Fruit fly (Drosophila melanogaster) whole organism, embryonic: ENCODE results near the gene AMPdeam.

Experiments
- CG13775 ChIP-seq: fragments of 200-800 bp; sonication (Bioruptor generic); optimal IDR thresholded peaks from 3 replicates; lab custom pipeline; 2017; ENCODE audit warnings: missing biosample characterization, mild to moderate bottlenecking, missing genetic modification characterization
- CG17361 ChIP-seq: fragments of 200-800 bp; sonication (Bioruptor generic); IDR thresholded peaks from 3 replicates; pipeline ENCODE4 v1.3.6; 2022; ENCODE audit warnings: missing biosample characterization, missing genetic modification characterization
- CG4854 ChIP-seq: fragments of 200-800 bp; sonication (Bioruptor generic); optimal IDR thresholded peaks from 2 replicates; lab custom pipeline; 2016; ENCODE audit warnings: missing biosample characterization, missing genetic modification characterization, inconsistent platforms
- Ets65A ChIP-seq: fragments of 200-800 bp; sonication (Bioruptor generic); peaks from one replicate; lab custom pipeline; 2016; ENCODE audit warnings: missing biosample characterization, missing genetic modification characterization
- H2.0 ChIP-seq: fragments of 200-800 bp; sonication (Bioruptor generic); IDR thresholded peaks from 2 replicates; pipeline ENCODE4 v1.3.6; 2022; ENCODE audit warnings: missing biosample characterization, missing genetic modification characterization
- Meics ChIP-seq: fragments of 200-800 bp; sonication (Bioruptor generic); optimal IDR thresholded peaks from 2 replicates; lab custom pipeline; 2017; ENCODE audit warnings: missing biosample characterization, mild to moderate bottlenecking, missing genetic modification characterization
- Optix ChIP-seq: fragments of 200-800 bp; sonication (Bioruptor generic); IDR thresholded peaks from 3 replicates; pipeline ENCODE4 v1.3.6; 2022; ENCODE audit warnings: missing biosample characterization, missing genetic modification characterization
- PHDP ChIP-seq: fragments of 200-800 bp; sonication (Bioruptor generic); optimal IDR thresholded peaks from 3 replicates; lab custom pipeline; 2018; ENCODE audit warnings: missing biosample characterization, mild to moderate bottlenecking, missing genetic modification characterization, moderate library complexity
- ash1 ChIP-seq: fragments of 200-800 bp; sonication (Bioruptor generic); optimal IDR thresholded peaks from 2 replicates; lab custom pipeline; 2018; ENCODE audit warnings: missing biosample characterization, mild to moderate bottlenecking, missing genetic modification characterization
- tin ChIP-seq: fragments of 200-800 bp; sonication (Bioruptor generic); optimal IDR thresholded peaks from 3 replicates; lab custom pipeline; 2016; ENCODE audit warnings: missing biosample characterization, missing genetic modification characterization

dm6 chrX:13838892-13839291 lies 6.8 kb downstream of the AMPdeam start:
- TF ChIP-seq Ets65A (GFP tag; lab: Kevin White, UChicago) (peak; percentile 97), ash1 (GFP tag; lab: Kevin White, UChicago) (no peak), CG13775 (GFP tag; lab: Kevin White, UChicago) (peak; percentile 59), Meics (GFP tag; lab: Kevin White, UChicago) (peak; percentile 57), CG4854 (GFP tag; lab: Kevin White, UChicago) (peak; percentile 65), Optix (GFP tag; lab: Robert Waterston, UW) (no peak; the same call in 1 of the 3 replicates), CG17361 (peak; percentile 64), PHDP (tag; lab: Kevin White, UChicago) (peak; percentile 70), tin (GFP tag; lab: Kevin White, UChicago) (peak; percentile 39), H2.0 (GFP tag; lab: Robert Waterston, UW) (peak; percentile 80)
